Worm (Caenorhabditis elegans): ENCODE results near the gene F44D12.2.

- no peak for TF ChIP-seq ceh-82 (tag; optimal IDR thresholded peaks at IDR 0.05)
- no peak for TF ChIP-seq ztf-4 (tag; optimal IDR thresholded peaks at IDR 0.05)
- TF ChIP-seq pqm-1 (tag; optimal IDR thresholded peaks at IDR 0.05), result no peak
- TF ChIP-seq elt-2 (tag; optimal IDR thresholded peaks at IDR 0.05), result no peak
- TF ChIP-seq fos-1 (tag; optimal IDR thresholded peaks at IDR 0.05), result no peak
- no peak for TF ChIP-seq aly-2 (tag; optimal IDR thresholded peaks at IDR 0.05)
- TF ChIP-seq nhr-11 (tag; optimal IDR thresholded peaks at IDR 0.05), result no peak
Measured at ce11 chrIV:10040803-10041202, 23.3 kb upstream of the F44D12.2 start, which contains the start of gene dhs-31.
